Fruit fly (Drosophila melanogaster) whole organism, embryonic: ENCODE data around the gene SoYb.

Source experiments
- Blimp-1 ChIP-seq: fragments of 200-800 bp; sonication (Bioruptor generic); optimal IDR thresholded peaks from 3 replicates; lab custom pipeline; 2018; ENCODE audit warnings: missing biosample characterization, missing genetic modification characterization, mild to moderate bottlenecking, moderate library complexity, missing genetic modification reagents
- CG10267 ChIP-seq: fragments of 200-800 bp; sonication (Bioruptor generic); optimal IDR thresholded peaks from 2 replicates; lab custom pipeline; 2018; ENCODE audit warnings: missing biosample characterization, mild to moderate bottlenecking, missing genetic modification characterization, moderate library complexity
- CG10366 ChIP-seq: fragments of 200-800 bp; sonication (Bioruptor generic); IDR thresholded peaks from 2 replicates; pipeline ENCODE4 v1.3.6; 2022; ENCODE audit warnings: missing biosample characterization, missing genetic modification characterization
- CG10462 ChIP-seq: fragments of 200-800 bp; sonication (Bioruptor generic); optimal IDR thresholded peaks from 2 replicates; lab custom pipeline; 2016; ENCODE audit warnings: missing biosample characterization, missing genetic modification characterization
- CG11247 ChIP-seq: fragments of 200-800 bp; sonication (Bioruptor generic); IDR thresholded peaks from 2 replicates; pipeline ENCODE4 v1.3.6; 2022; ENCODE audit warnings: missing biosample characterization, missing genetic modification characterization
- CG11504 ChIP-seq: fragments of 200-800 bp; sonication (Bioruptor generic); optimal IDR thresholded peaks from 3 replicates; lab custom pipeline; 2019; ENCODE audit warnings: missing biosample characterization, mild to moderate bottlenecking, missing genetic modification characterization, moderate library complexity
- CG12071 ChIP-seq: fragments of 200-800 bp; sonication (Bioruptor generic); optimal IDR thresholded peaks from 3 replicates; lab custom pipeline; 2018; ENCODE audit warnings: missing biosample characterization, mild to moderate bottlenecking, missing genetic modification characterization
- CG13123 ChIP-seq: fragments of 200-800 bp; sonication (Bioruptor generic); optimal IDR thresholded peaks from 2 replicates; lab custom pipeline; 2016; ENCODE audit warnings: missing biosample characterization, missing genetic modification characterization
- CG13424 ChIP-seq: fragments of 200-800 bp; sonication (Bioruptor generic); optimal IDR thresholded peaks from 2 replicates; lab custom pipeline; 2019; ENCODE audit warnings: missing biosample characterization, mild to moderate bottlenecking, missing genetic modification characterization, moderate library complexity
- CG14441 ChIP-seq: fragments of 200-800 bp; sonication (Bioruptor generic); IDR thresholded peaks from 2 replicates; pipeline ENCODE4 v1.3.6; 2022; ENCODE audit warnings: missing biosample characterization, missing genetic modification characterization
- CG14667 ChIP-seq: fragments of 200-800 bp; sonication (Bioruptor generic); IDR thresholded peaks from 2 replicates; pipeline ENCODE4 v1.3.6; 2022; ENCODE audit warnings: missing biosample characterization, missing genetic modification characterization
- CG1529 ChIP-seq: fragments of 200-800 bp; sonication (Bioruptor generic); optimal IDR thresholded peaks from 3 replicates; lab custom pipeline; 2018; ENCODE audit warnings: missing biosample characterization, missing genetic modification characterization
- CG15479 ChIP-seq: fragments of 200-800 bp; sonication (Bioruptor generic); optimal IDR thresholded peaks from 3 replicates; lab custom pipeline; 2019; ENCODE audit warnings: missing biosample characterization, mild to moderate bottlenecking, missing genetic modification characterization, moderate library complexity
- CG17328 ChIP-seq: fragments of 200-800 bp; sonication (Bioruptor generic); IDR thresholded peaks from 2 replicates; pipeline ENCODE4 v1.3.6; 2022; ENCODE audit warnings: missing biosample characterization, missing genetic modification characterization
- CG18599 ChIP-seq: fragments of 200-800 bp; sonication (Bioruptor generic); optimal IDR thresholded peaks from 3 replicates; lab custom pipeline; 2017; ENCODE audit warnings: missing biosample characterization, missing genetic modification characterization, mild to moderate bottlenecking, moderate library complexity, missing genetic modification reagents
- CG2199 ChIP-seq: fragments of 200-800 bp; sonication (Bioruptor generic); IDR thresholded peaks from 3 replicates; pipeline ENCODE4 v1.3.6; 2022; ENCODE audit warnings: missing biosample characterization, missing genetic modification characterization
- CG34422 ChIP-seq: fragments of 200-800 bp; sonication (Bioruptor generic); IDR thresholded peaks from 3 replicates; pipeline ENCODE4 v1.3.6; 2022; ENCODE audit warnings: missing biosample characterization, missing genetic modification characterization
- CG43689 ChIP-seq: fragments of 200-800 bp; sonication (Bioruptor generic); IDR thresholded peaks from 2 replicates; pipeline ENCODE4 v1.3.6; 2022; ENCODE audit warnings: missing biosample characterization, missing genetic modification characterization
- CG4404 ChIP-seq: fragments of 200-800 bp; sonication (Bioruptor generic); IDR thresholded peaks from 2 replicates; pipeline ENCODE4 v1.3.6; 2022; ENCODE audit warnings: missing biosample characterization, missing genetic modification characterization
- CG7357 ChIP-seq: fragments of 200-800 bp; sonication (Bioruptor generic); IDR thresholded peaks from 3 replicates; pipeline ENCODE4 v1.3.6; 2022; ENCODE audit warnings: missing biosample characterization, missing genetic modification characterization
- CG9215 ChIP-seq: fragments of 200-800 bp; sonication (Bioruptor generic); IDR thresholded peaks from 2 replicates; pipeline ENCODE4 v1.3.6; 2022; ENCODE audit warnings: missing biosample characterization, missing genetic modification characterization
- Doc2 ChIP-seq: fragments of 200-800 bp; sonication (Bioruptor generic); IDR thresholded peaks from 2 replicates; pipeline ENCODE4 v1.3.6; 2022; ENCODE audit warnings: missing biosample characterization, missing genetic modification characterization
- Fer1 ChIP-seq: fragments of 200-800 bp; sonication (Bioruptor generic); optimal IDR thresholded peaks from 2 replicates; lab custom pipeline; 2017; ENCODE audit warnings: missing biosample characterization, mild to moderate bottlenecking, missing genetic modification characterization
- HHEX ChIP-seq: fragments of 200-800 bp; sonication (Bioruptor generic); optimal IDR thresholded peaks from 3 replicates; lab custom pipeline; 2017; ENCODE audit warnings: missing biosample characterization, mild to moderate bottlenecking, missing genetic modification characterization, missing genetic modification reagents
- Hr3 ChIP-seq: fragments of 200-800 bp; sonication (Bioruptor generic); optimal IDR thresholded peaks from 3 replicates; lab custom pipeline; 2016; ENCODE audit warnings: missing biosample characterization, missing genetic modification characterization
- Hr78 ChIP-seq, 2 experiments: fragments of 200-800 bp in 1 of 2; fragments of >200 bp in 1 of 2; sonication (Bioruptor generic) in 1 of 2; optimal IDR thresholded peaks; 2 replicates each; lab custom pipeline; 2017 to 2019; ENCODE audit warnings: missing biosample characterization in 2 of 2, missing genetic modification characterization in 2 of 2, mild to moderate bottlenecking in 1 of 2, moderate library complexity in 1 of 2
- Jarid2 ChIP-seq: fragments of 200-800 bp; sonication (Bioruptor generic); optimal IDR thresholded peaks from 3 replicates; lab custom pipeline; 2017; ENCODE audit warnings: mild to moderate bottlenecking, missing biosample characterization, missing genetic modification reagents, missing genetic modification characterization
- MESR4 ChIP-seq: fragments of 200-800 bp; sonication (Bioruptor generic); optimal IDR thresholded peaks from 2 replicates; lab custom pipeline; 2018; ENCODE audit warnings: missing biosample characterization, mild to moderate bottlenecking, missing genetic modification characterization, moderate library complexity
- Mad ChIP-seq: fragments of 200-800 bp; sonication (Bioruptor generic); optimal IDR thresholded peaks from 2 replicates; lab custom pipeline; 2016; ENCODE audit warnings: missing biosample characterization, missing genetic modification characterization
- NC2β ChIP-seq: fragments of 200-800 bp; sonication (Bioruptor generic); optimal IDR thresholded peaks from 2 replicates; lab custom pipeline; 2016; ENCODE audit warnings: missing biosample characterization, missing genetic modification characterization
- Rx ChIP-seq: fragments of 200-800 bp; sonication (Bioruptor generic); IDR thresholded peaks from 2 replicates; pipeline ENCODE4 v1.3.6; 2022; ENCODE audit warnings: missing biosample characterization, missing genetic modification characterization
- bigmax ChIP-seq: fragments of 200-800 bp; sonication (Bioruptor generic); optimal IDR thresholded peaks from 2 replicates; lab custom pipeline; 2018; ENCODE audit warnings: missing biosample characterization, mild to moderate bottlenecking, missing genetic modification characterization
- chm ChIP-seq: fragments of 200-800 bp; sonication (Bioruptor generic); IDR thresholded peaks from 2 replicates; pipeline ENCODE4 v1.3.6; 2022; ENCODE audit warnings: missing biosample characterization, missing genetic modification characterization
- chn ChIP-seq: fragments of 200-800 bp; sonication (Bioruptor generic); optimal IDR thresholded peaks from 2 replicates; lab custom pipeline; 2016; ENCODE audit warnings: missing biosample characterization, missing genetic modification characterization
- dmrt99B ChIP-seq: fragments of 200-800 bp; sonication (Bioruptor generic); optimal IDR thresholded peaks from 2 replicates; lab custom pipeline; 2018; ENCODE audit warnings: missing biosample characterization, mild to moderate bottlenecking, missing genetic modification characterization, moderate library complexity
- ind ChIP-seq: fragments of 200-800 bp; sonication (Bioruptor generic); optimal IDR thresholded peaks from 3 replicates; lab custom pipeline; 2016; ENCODE audit warnings: missing biosample characterization, missing genetic modification characterization
- jing ChIP-seq: fragments of 200-800 bp; sonication (Bioruptor generic); optimal IDR thresholded peaks from 2 replicates; lab custom pipeline; 2018; ENCODE audit warnings: missing biosample characterization, mild to moderate bottlenecking, missing genetic modification characterization
- lilli ChIP-seq: fragments of 200-800 bp; sonication (Bioruptor generic); optimal IDR thresholded peaks from 3 replicates; lab custom pipeline; 2016; ENCODE audit warnings: missing biosample characterization, missing genetic modification characterization
- lov ChIP-seq, 2 experiments: fragments of 200-800 bp in 1 of 2; fragments of >200 bp in 1 of 2; sonication (Bioruptor generic) in 1 of 2; IDR thresholded peaks in 1 of 2; optimal IDR thresholded peaks in 1 of 2; 2 replicates in 1 of 2; 3 replicates in 1 of 2; pipeline versions ENCODE4 v1.3.6 to Lab custom; 2017 to 2022; ENCODE audit warnings: missing biosample characterization in 1 of 2, missing genetic modification characterization in 1 of 2
- oc ChIP-seq: fragments of 200-800 bp; sonication (Bioruptor generic); optimal IDR thresholded peaks from 2 replicates; lab custom pipeline; 2018; ENCODE audit warnings: missing biosample characterization, mild to moderate bottlenecking, missing genetic modification characterization, moderate library complexity
- odd ChIP-seq: fragments of 200-800 bp; sonication (Bioruptor generic); optimal IDR thresholded peaks from 2 replicates; lab custom pipeline; 2017; ENCODE audit warnings: missing biosample characterization, mild to moderate bottlenecking, missing genetic modification characterization
- org-1 ChIP-seq: fragments of 200-800 bp; sonication (Bioruptor generic); optimal IDR thresholded peaks from 2 replicates; lab custom pipeline; 2017; ENCODE audit warnings: missing biosample characterization, missing genetic modification characterization
- sim ChIP-seq: fragments of 200-800 bp; sonication (Bioruptor generic); IDR thresholded peaks from 2 replicates; pipeline ENCODE4 v1.3.6; 2022; ENCODE audit warnings: missing biosample characterization, missing genetic modification characterization
- tna ChIP-seq: fragments of 200-800 bp; sonication (Bioruptor generic); IDR thresholded peaks from 2 replicates; pipeline ENCODE4 v1.3.6; 2022; ENCODE audit warnings: missing biosample characterization, missing genetic modification characterization; ENCODE audit not compliant: partially characterized antibody
- trem ChIP-seq: fragments of 200-800 bp; optimal IDR thresholded peaks from 3 replicates; lab custom pipeline; 2019; ENCODE audit warnings: missing biosample characterization, mild to moderate bottlenecking, missing genetic modification characterization, moderate library complexity
- tx ChIP-seq: fragments of 200-800 bp; sonication (Bioruptor generic); optimal IDR thresholded peaks from 2 replicates; lab custom pipeline; 2016; ENCODE audit warnings: missing biosample characterization, missing genetic modification characterization
- unpg ChIP-seq: fragments of 200-800 bp; sonication (Bioruptor generic); optimal IDR thresholded peaks from 3 replicates; lab custom pipeline; 2018; ENCODE audit warnings: missing biosample characterization, mild to moderate bottlenecking, missing genetic modification characterization, moderate library complexity

The SoYb gene

DNA sequence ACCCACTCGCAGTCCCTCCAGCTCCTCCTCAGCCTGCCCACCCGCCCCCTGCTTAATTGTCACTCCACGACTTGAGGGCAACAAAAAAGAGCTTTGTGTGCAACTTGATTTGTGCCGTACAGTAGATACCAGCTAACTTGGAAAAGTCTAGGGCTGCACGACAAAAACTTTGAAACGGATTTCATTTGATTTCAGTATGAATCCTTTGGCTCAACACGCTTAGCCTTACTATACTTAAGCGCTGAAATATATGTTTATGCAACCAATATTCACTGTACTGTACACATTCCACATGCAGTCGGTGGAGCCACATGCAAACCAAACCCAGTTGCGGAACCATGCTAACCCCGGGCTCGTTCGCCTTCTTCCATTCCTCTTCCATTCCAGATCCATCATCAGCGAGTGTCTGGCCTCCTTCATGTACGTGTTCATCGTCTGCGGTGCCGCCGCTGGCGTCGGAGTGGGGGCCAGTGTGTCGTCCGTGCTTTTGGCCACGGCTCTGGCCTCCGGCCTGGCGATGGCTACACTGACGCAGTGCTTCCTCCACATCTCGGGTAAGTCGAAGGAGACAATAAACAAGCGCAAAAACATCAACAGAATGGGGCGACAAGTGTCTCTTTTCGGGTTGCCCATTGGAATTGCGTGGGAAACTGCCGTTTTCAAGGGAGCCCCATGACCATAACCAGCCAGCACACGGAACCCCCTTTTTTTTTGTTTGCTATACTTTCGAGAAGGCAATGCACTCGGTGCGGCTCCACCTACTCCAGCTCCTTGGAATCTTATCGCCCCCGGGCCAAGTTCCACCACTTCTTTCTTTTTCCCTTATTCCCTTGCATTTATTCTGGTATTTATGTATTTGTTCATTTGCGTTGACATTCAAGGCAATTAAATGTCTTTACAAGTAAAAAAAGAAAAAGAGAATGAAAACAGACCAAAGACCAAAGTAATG, 15.9 kb downstream of the SoYb start (continued):
- no peak for TF ChIP-seq CG15479
- TF ChIP-seq chm: no peak
- no peak for TF ChIP-seq tx
- TF ChIP-seq CG14441 (GFP tag; lab: Robert Waterston, UW): peak; percentile 64
- TF ChIP-seq jing (GFP tag; lab: Kevin White, UChicago): peak; percentile 65
- no peak for TF ChIP-seq CG10462 (GFP tag; lab: Kevin White, UChicago)
- peak; percentile 42; the same call in 1 of the 2 replicates for TF ChIP-seq CG10366 (GFP tag; lab: Robert Waterston, UW)
- 0 out of 2 replicates have a peak, but pooled peaks have one; percentile 4 for TF ChIP-seq CG43689
- TF ChIP-seq tna (GFP tag; lab: Robert Waterston, UW): no peak
- peak; percentile 65 for TF ChIP-seq CG14667 (GFP tag; lab: Robert Waterston, UW)
- peak in 1 of 2 experiments; percentile 30 for TF ChIP-seq Hr78 (GFP tag; optimal IDR thresholded peaks at IDR 0.05; lab: Kevin White, UChicago)
- peak; percentile 53; the same call in 1 of the 2 replicates for TF ChIP-seq CG11247 (GFP tag; lab: Robert Waterston, UW)
- TF ChIP-seq Doc2 (GFP tag; lab: Robert Waterston, UW): no peak
- no peak for TF ChIP-seq Fer1
- peak; percentile 17; the same call in 1 of the 2 replicates for TF ChIP-seq CG9215 (GFP tag; lab: Robert Waterston, UW)
- no peak for TF ChIP-seq oc (tag; lab: Kevin White, UChicago)
- TF ChIP-seq Jarid2 (GFP tag; lab: Kevin White, UChicago): no peak
- peak; percentile 29 for TF ChIP-seq CG18599 (GFP tag; lab: Kevin White, UChicago)
- peak; percentile 34 for TF ChIP-seq CG13424 (tag; lab: Kevin White, UChicago)
- no peak for TF ChIP-seq MESR4 (GFP tag; lab: Kevin White, UChicago)
- no peak for TF ChIP-seq NC2β (GFP tag; lab: Kevin White, UChicago)
- peak; percentile 36 for TF ChIP-seq CG10267
- peak; percentile 27 for TF ChIP-seq trem (tag; lab: Kevin White, UChicago)
- TF ChIP-seq sim (GFP tag; lab: Robert Waterston, UW): peak; percentile 59; the same call in 1 of the 2 replicates
- peak; percentile 41 for TF ChIP-seq CG12071 (GFP tag; lab: Kevin White, UChicago)
- no peak for TF ChIP-seq CG13123 (GFP tag; lab: Kevin White, UChicago)
- 0 out of 3 replicates have a peak, but pooled peaks have one; percentile 27 for TF ChIP-seq CG2199 (GFP tag; lab: Robert Waterston, UW)
- TF ChIP-seq Blimp-1 (GFP tag; lab: Kevin White, UChicago): peak; percentile 78
- TF ChIP-seq CG11504 (tag; lab: Kevin White, UChicago): peak; percentile 79
- peak; percentile 57 for TF ChIP-seq ind (GFP tag; lab: Kevin White, UChicago)
- peak; percentile 3 for TF ChIP-seq Hr3
- TF ChIP-seq Rx (GFP tag; lab: Robert Waterston, UW): peak; percentile 67
- TF ChIP-seq CG17328: peak; percentile 73
- peak; percentile 26 for TF ChIP-seq lilli (GFP tag; lab: Kevin White, UChicago)
- TF ChIP-seq odd: no peak
- peak; percentile 15 for TF ChIP-seq CG1529
- TF ChIP-seq CG4404 (GFP tag; lab: Robert Waterston, UW): peak; percentile 36; the same call in 1 of the 2 replicates
- TF ChIP-seq CG7357 (GFP tag; lab: Robert Waterston, UW): peak; percentile 16; the same call in 1 of the 3 replicates
- TF ChIP-seq dmrt99B (tag; lab: Kevin White, UChicago): peak; percentile 71
- no peak for TF ChIP-seq Mad (GFP tag; lab: Kevin White, UChicago)
- TF ChIP-seq bigmax (GFP tag; lab: Kevin White, UChicago): no peak
- TF ChIP-seq CG34422 (GFP tag; lab: Robert Waterston, UW): peak; percentile 59; the same call in 2 of the 3 replicates
- no peak for TF ChIP-seq lov (optimal IDR thresholded peaks at IDR 0.05; lab: Kevin White, UChicago)
- TF ChIP-seq lov (GFP tag; IDR thresholded peaks at IDR 0.05; lab: Robert Waterston, UW): 0 out of 3 replicates have a peak, but pooled peaks have one; percentile 60
- TF ChIP-seq org-1: peak; percentile 37
- TF ChIP-seq unpg: peak; percentile 50
- TF ChIP-seq HHEX (GFP tag; lab: Kevin White, UChicago): peak; percentile 13
- no peak for TF ChIP-seq chn (GFP tag; lab: Kevin White, UChicago)
